Worm (Caenorhabditis elegans): ENCODE measurements around the gene R03D7.8.

DNA sequence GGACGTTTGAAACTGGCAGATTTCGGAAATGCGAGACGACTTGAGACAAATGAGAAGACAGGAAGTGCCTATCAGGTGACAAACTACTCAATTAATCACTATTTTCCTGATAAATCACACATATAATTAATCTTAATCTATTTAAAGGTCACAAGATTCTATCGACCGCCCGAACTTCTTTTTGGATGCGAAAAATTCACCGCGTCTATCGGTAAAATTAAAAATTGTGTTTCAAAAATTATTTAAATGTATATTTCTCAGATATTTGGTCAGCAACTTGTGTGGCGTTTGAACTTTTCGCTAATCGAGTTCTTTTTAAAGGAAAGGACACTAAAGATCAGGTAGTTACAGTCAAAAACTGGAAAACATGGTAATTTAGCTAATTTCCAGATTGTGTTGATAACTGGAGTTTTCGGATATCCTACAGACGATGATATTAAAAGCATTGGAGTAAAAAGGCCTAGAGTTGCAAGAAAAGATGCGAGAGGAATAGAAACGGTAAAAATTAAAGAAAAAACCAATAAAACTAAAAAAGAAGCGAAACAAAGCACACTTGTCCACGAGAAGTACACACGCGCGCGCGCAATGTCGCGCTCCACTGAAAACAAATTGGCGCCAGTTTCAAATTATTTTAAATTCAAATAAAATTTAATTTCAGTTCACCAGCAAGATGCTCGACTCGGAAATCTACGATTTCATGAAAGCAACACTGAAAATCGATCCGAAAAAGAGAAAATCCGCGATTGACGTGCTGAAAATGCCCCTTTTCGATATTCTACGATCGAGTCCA, 8.3 kb downstream of the R03D7.8 start:
- no peak for TF ChIP-seq ref-1 (GFP tag; conservative IDR thresholded peaks at IDR 0.05)
- TF ChIP-seq klf-2 (GFP tag; conservative IDR thresholded peaks at IDR 0.05) = no peak
- TF ChIP-seq tab-1 (GFP tag; IDR thresholded peaks at IDR 0.05) = no peak
- no peak for TF ChIP-seq med-1 (GFP tag; optimal IDR thresholded peaks at IDR 0.05; ENCODE audit: insufficient read depth)
- TF ChIP-seq flt-1 (GFP tag; IDR thresholded peaks at IDR 0.05) = no peak
- TF ChIP-seq cog-1 (tag; optimal IDR thresholded peaks at IDR 0.05) = no peak
- no peak for TF ChIP-seq ztf-29 (GFP tag; IDR thresholded peaks at IDR 0.05)
- TF ChIP-seq ztf-23 (GFP tag; IDR thresholded peaks at IDR 0.05) = no peak
- TF ChIP-seq T22C8.4 (GFP tag; IDR thresholded peaks at IDR 0.05) = no peak
